Fruit fly (Drosophila melanogaster) whole organism, embryonic: ENCODE measurements around the gene CG5196.

Experiments
- ATbp ChIP-seq: fragments of 200-800 bp; sonication (Bioruptor generic); optimal IDR thresholded peaks from 2 replicates; lab custom pipeline; 2017; ENCODE audit warnings: missing biosample characterization, mild to moderate bottlenecking, missing genetic modification characterization, missing genetic modification reagents
- Atf-2 ChIP-seq: fragments of 200-800 bp; sonication (Bioruptor generic); optimal IDR thresholded peaks from 2 replicates; lab custom pipeline; 2016; ENCODE audit warnings: missing biosample characterization, missing genetic modification characterization
- BEAF-32 ChIP-seq: fragments of 200-800 bp; sonication (Bioruptor generic); optimal IDR thresholded peaks from 3 replicates; lab custom pipeline; 2017; ENCODE audit warnings: missing biosample characterization, missing genetic modification characterization, mild to moderate bottlenecking, moderate library complexity, missing genetic modification reagents
- CG11093 ChIP-seq: fragments of 200-800 bp; sonication (Bioruptor generic); IDR thresholded peaks from 3 replicates; pipeline ENCODE4 v1.3.6; 2022; ENCODE audit warnings: missing biosample characterization, missing genetic modification characterization
- CG11456 ChIP-seq: fragments of 200-800 bp; sonication (Bioruptor generic); IDR thresholded peaks from 3 replicates; pipeline ENCODE4 v1.3.6; 2022; ENCODE audit warnings: missing biosample characterization, missing genetic modification characterization
- CG12391 ChIP-seq: fragments of 200-800 bp; sonication (Bioruptor generic); optimal IDR thresholded peaks from 3 replicates; lab custom pipeline; 2018; ENCODE audit warnings: missing biosample characterization, mild to moderate bottlenecking, missing genetic modification characterization, moderate library complexity
- CG18619 ChIP-seq: fragments of 200-800 bp; sonication (Bioruptor generic); optimal IDR thresholded peaks from 3 replicates; lab custom pipeline; 2017; ENCODE audit warnings: missing biosample characterization, mild to moderate bottlenecking, missing genetic modification characterization
- CG2116 ChIP-seq: fragments of 200-800 bp; sonication (Bioruptor generic); optimal IDR thresholded peaks from 3 replicates; lab custom pipeline; 2018; ENCODE audit warnings: missing biosample characterization, mild to moderate bottlenecking, missing genetic modification characterization
- CG2889 ChIP-seq: fragments of 200-800 bp; sonication (Bioruptor generic); IDR thresholded peaks from 3 replicates; pipeline ENCODE4 v1.3.6; 2022; ENCODE audit warnings: missing biosample characterization, missing genetic modification characterization
- CG30403 ChIP-seq: fragments of 200-800 bp; sonication (Bioruptor generic); optimal IDR thresholded peaks from 3 replicates; lab custom pipeline; 2016; ENCODE audit warnings: missing biosample characterization, missing genetic modification characterization
- CG32767 ChIP-seq: fragments of 200-800 bp; sonication (Bioruptor generic); IDR thresholded peaks from 2 replicates; pipeline ENCODE4 v1.3.6; 2022; ENCODE audit warnings: missing biosample characterization, missing genetic modification characterization
- CG34376 ChIP-seq: fragments of 200-800 bp; sonication (Bioruptor generic); optimal IDR thresholded peaks from 2 replicates; lab custom pipeline; 2018; ENCODE audit warnings: missing biosample characterization, mild to moderate bottlenecking, missing genetic modification characterization
- CG3847 ChIP-seq: fragments of 200-800 bp; sonication (Bioruptor generic); IDR thresholded peaks from 2 replicates; pipeline ENCODE4 v1.3.6; 2022; ENCODE audit warnings: missing biosample characterization, missing genetic modification characterization
- CG4328 ChIP-seq: fragments of 200-800 bp; sonication (Bioruptor generic); optimal IDR thresholded peaks from 3 replicates; lab custom pipeline; 2017; ENCODE audit warnings: missing biosample characterization, missing genetic modification reagents, missing genetic modification characterization
- CG4730 ChIP-seq: fragments of 200-800 bp; sonication (Bioruptor generic); IDR thresholded peaks from 2 replicates; pipeline ENCODE4 v1.3.6; 2022; ENCODE audit warnings: missing biosample characterization, missing genetic modification characterization
- CG6791 ChIP-seq: fragments of 200-800 bp; sonication (Bioruptor generic); IDR thresholded peaks from 3 replicates; pipeline ENCODE4 v1.3.6; 2022; ENCODE audit warnings: missing biosample characterization, missing genetic modification characterization; ENCODE audit not compliant: partially characterized antibody
- CG7928 ChIP-seq: fragments of 200-800 bp; sonication (Bioruptor generic); optimal IDR thresholded peaks from 2 replicates; lab custom pipeline; 2017; ENCODE audit warnings: missing biosample characterization, mild to moderate bottlenecking, missing genetic modification characterization
- CG8281 ChIP-seq: fragments of 200-800 bp; sonication (Bioruptor generic); optimal IDR thresholded peaks from 2 replicates; lab custom pipeline; 2018; ENCODE audit warnings: missing biosample characterization, mild to moderate bottlenecking, missing genetic modification characterization, moderate library complexity
- CG8924 ChIP-seq: fragments of 200-800 bp; optimal IDR thresholded peaks from 3 replicates; lab custom pipeline; 2019; ENCODE audit warnings: missing biosample characterization, mild to moderate bottlenecking, missing genetic modification characterization, moderate library complexity
- CG9797 ChIP-seq: fragments of 200-800 bp; sonication (Bioruptor generic); optimal IDR thresholded peaks from 3 replicates; lab custom pipeline; 2018; ENCODE audit warnings: missing biosample characterization, mild to moderate bottlenecking, missing genetic modification characterization
- D19B ChIP-seq: fragments of 200-800 bp; sonication (Bioruptor generic); optimal IDR thresholded peaks from 2 replicates; lab custom pipeline; 2017; ENCODE audit warnings: missing biosample characterization, mild to moderate bottlenecking, missing genetic modification characterization
- Dp ChIP-seq: fragments of 200-800 bp; sonication (Bioruptor generic); optimal IDR thresholded peaks from 2 replicates; lab custom pipeline; 2018; ENCODE audit warnings: missing biosample characterization, mild to moderate bottlenecking, missing genetic modification characterization, moderate library complexity
- Dref ChIP-seq: fragments of 200-800 bp; sonication (Bioruptor generic); IDR thresholded peaks from 2 replicates; pipeline ENCODE4 v1.3.6; 2022; ENCODE audit warnings: missing biosample characterization, missing genetic modification characterization
- E2f2 ChIP-seq: fragments of 200-800 bp; sonication (Bioruptor generic); IDR thresholded peaks from 2 replicates; pipeline ENCODE4 v1.3.6; 2022; ENCODE audit warnings: missing biosample characterization, missing genetic modification characterization
- Ets65A ChIP-seq: fragments of 200-800 bp; sonication (Bioruptor generic); peaks from one replicate; lab custom pipeline; 2016; ENCODE audit warnings: missing biosample characterization, missing genetic modification characterization
- Hr51 ChIP-seq, 2 experiments: fragments of 200-800 bp; sonication (Bioruptor generic); optimal IDR thresholded peaks; 2 replicates in 1 of 2; 3 replicates in 1 of 2; lab custom pipeline; 2016 to 2018; ENCODE audit warnings: missing biosample characterization in 2 of 2, missing genetic modification characterization in 2 of 2, mild to moderate bottlenecking in 1 of 2, moderate library complexity in 1 of 2
- Hr78 ChIP-seq, 2 experiments: fragments of 200-800 bp in 1 of 2; fragments of >200 bp in 1 of 2; sonication (Bioruptor generic) in 1 of 2; optimal IDR thresholded peaks; 2 replicates each; lab custom pipeline; 2017 to 2019; ENCODE audit warnings: missing biosample characterization in 2 of 2, missing genetic modification characterization in 2 of 2, mild to moderate bottlenecking in 1 of 2, moderate library complexity in 1 of 2
- MBD-R2 ChIP-seq: fragments of 200-800 bp; sonication (Bioruptor generic); IDR thresholded peaks from 2 replicates; pipeline ENCODE4 v1.3.6; 2022; ENCODE audit warnings: missing biosample characterization, missing genetic modification characterization
- Max ChIP-seq: fragments of 200-800 bp; sonication (Bioruptor generic); optimal IDR thresholded peaks from 2 replicates; lab custom pipeline; 2016; ENCODE audit warnings: missing biosample characterization, mild to moderate bottlenecking, missing genetic modification characterization
- Med ChIP-seq: fragments of 200-800 bp; sonication (Bioruptor generic); peaks from one replicate; lab custom pipeline; 2016; ENCODE audit warnings: missing biosample characterization, missing genetic modification characterization, mild to moderate bottlenecking, inconsistent platforms, moderate library complexity
- Myb ChIP-seq: fragments of 200-800 bp; sonication (Bioruptor generic); optimal IDR thresholded peaks from 2 replicates; lab custom pipeline; 2016; ENCODE audit warnings: missing biosample characterization, missing genetic modification characterization
- NC2β ChIP-seq: fragments of 200-800 bp; sonication (Bioruptor generic); optimal IDR thresholded peaks from 2 replicates; lab custom pipeline; 2016; ENCODE audit warnings: missing biosample characterization, missing genetic modification characterization
- Rfx ChIP-seq: fragments of 200-800 bp; sonication (Bioruptor generic); IDR thresholded peaks from 2 replicates; pipeline ENCODE4 v1.3.6; 2022; ENCODE audit warnings: missing biosample characterization, missing genetic modification characterization
- YL-1 ChIP-seq: fragments of 200-800 bp; sonication (Bioruptor generic); optimal IDR thresholded peaks from 3 replicates; lab custom pipeline; 2017; ENCODE audit warnings: missing biosample characterization, mild to moderate bottlenecking, missing genetic modification characterization
- bab2 ChIP-seq: fragments of 200-800 bp; sonication (Bioruptor generic); optimal IDR thresholded peaks from 2 replicates; lab custom pipeline; 2016; ENCODE audit warnings: missing biosample characterization, missing genetic modification characterization
- chinmo ChIP-seq: fragments of 200-800 bp; sonication (Bioruptor generic); IDR thresholded peaks from 4 replicates; pipeline ENCODE4 v1.3.6; 2022; ENCODE audit warnings: missing biosample characterization, missing genetic modification characterization; ENCODE audit not compliant: partially characterized antibody
- ci ChIP-seq: fragments of 200-800 bp; sonication (Bioruptor generic); IDR thresholded peaks from 3 replicates; pipeline ENCODE4 v1.3.6; 2022; ENCODE audit warnings: missing biosample characterization, missing genetic modification characterization
- ewg ChIP-seq: fragments of 200-800 bp; sonication (Bioruptor generic); optimal IDR thresholded peaks from 3 replicates; lab custom pipeline; 2017; ENCODE audit warnings: mild to moderate bottlenecking, missing biosample characterization, missing genetic modification reagents, missing genetic modification characterization
- eyg ChIP-seq: fragments of 200-800 bp; sonication (Bioruptor generic); optimal IDR thresholded peaks from 3 replicates; lab custom pipeline; 2016; ENCODE audit warnings: missing biosample characterization, missing genetic modification characterization
- fu2 ChIP-seq: fragments of 200-800 bp; sonication (Bioruptor generic); optimal IDR thresholded peaks from 2 replicates; lab custom pipeline; 2016; ENCODE audit warnings: missing biosample characterization, missing genetic modification characterization
- knrl ChIP-seq: fragments of 200-800 bp; sonication (Bioruptor generic); IDR thresholded peaks from 3 replicates; pipeline ENCODE4 v1.3.6; 2022; ENCODE audit warnings: missing biosample characterization, missing genetic modification characterization; ENCODE audit not compliant: partially characterized antibody
- mirr ChIP-seq: fragments of 200-800 bp; sonication (Bioruptor generic); optimal IDR thresholded peaks from 3 replicates; lab custom pipeline; 2018; ENCODE audit warnings: missing biosample characterization, mild to moderate bottlenecking, missing genetic modification characterization
- onecut ChIP-seq: fragments of 200-800 bp; sonication (Bioruptor generic); IDR thresholded peaks from 2 replicates; pipeline ENCODE4 v1.3.6; 2022; ENCODE audit warnings: missing biosample characterization, missing genetic modification characterization
- pum ChIP-seq: fragments of 200-800 bp; sonication (Bioruptor generic); optimal IDR thresholded peaks from 2 replicates; lab custom pipeline; 2016; ENCODE audit warnings: missing biosample characterization, missing genetic modification characterization
- pzg ChIP-seq: fragments of 200-800 bp; sonication (Bioruptor generic); optimal IDR thresholded peaks from 3 replicates; lab custom pipeline; 2018; ENCODE audit warnings: missing biosample characterization, mild to moderate bottlenecking, missing genetic modification characterization, moderate library complexity
- sr ChIP-seq: fragments of 200-800 bp; sonication (Bioruptor generic); IDR thresholded peaks from 3 replicates; pipeline ENCODE4 v1.3.6; 2022; ENCODE audit warnings: missing biosample characterization, missing genetic modification characterization
- stwl ChIP-seq: fragments of 200-800 bp; sonication (Bioruptor generic); optimal IDR thresholded peaks from 3 replicates; lab custom pipeline; 2018; ENCODE audit warnings: missing biosample characterization, mild to moderate bottlenecking, missing genetic modification characterization, moderate library complexity
- tll ChIP-seq, 2 experiments: fragments of 200-800 bp in 1 of 2; fragments of >200 bp in 1 of 2; sonication (Bioruptor generic) in 1 of 2; optimal IDR thresholded peaks; 2 replicates each; lab custom pipeline; 2017 to 2019; ENCODE audit warnings: missing biosample characterization in 2 of 2, missing genetic modification characterization in 2 of 2, mild to moderate bottlenecking in 1 of 2, moderate library complexity in 1 of 2

Gene CG5196

dm6 chr3R:12422379-12422975 is 14.4 kb downstream of the CG5196 start, which contains the start of the genes Scgbeta and CG17202 (continued):
- TF ChIP-seq YL-1 (GFP tag; lab: Kevin White, UChicago) (peak; percentile 59), pzg (GFP tag; lab: Kevin White, UChicago) (peak; percentile 78), E2f2 (peak; percentile 72), tll (GFP tag; optimal IDR thresholded peaks at IDR 0.05; lab: Kevin White, UChicago) (peak in 1 of 2 experiments; percentile 44), MBD-R2 (GFP tag; lab: Robert Waterston, UW) (peak; percentile 95), fu2 (GFP tag; lab: Kevin White, UChicago) (peak; percentile 38), Dp (peak; percentile 66), CG9797 (peak; percentile 79), CG12391 (tag; lab: Kevin White, UChicago) (peak; percentile 60), chinmo (GFP tag; lab: Robert Waterston, UW) (no peak), ewg (peak; percentile 92), Max (GFP tag; lab: Kevin White, UChicago) (peak; percentile 23), CG3847 (GFP tag; lab: Robert Waterston, UW) (peak; percentile 39; the same call in 1 of the 2 replicates), ATbp (GFP tag; lab: Kevin White, UChicago) (no peak), CG30403 (GFP tag; lab: Kevin White, UChicago) (peak; percentile 37), ci (0 out of 3 replicates have a peak, but pooled peaks have one; percentile 29), CG34376 (GFP tag; lab: Kevin White, UChicago) (peak; percentile 40), CG8281 (tag; lab: Kevin White, UChicago) (no peak), stwl (tag; lab: Kevin White, UChicago) (peak; percentile 41), CG11456 (GFP tag; lab: Robert Waterston, UW) (peak; percentile 38; the same call in 1 of the 3 replicates), CG2889 (GFP tag; lab: Robert Waterston, UW) (no peak), Hr78 (GFP tag; optimal IDR thresholded peaks at IDR 0.05; lab: Kevin White, UChicago) (no peak), mirr (no peak), knrl (GFP tag; lab: Robert Waterston, UW) (peak; percentile 49; the same call in 1 of the 3 replicates), pum (GFP tag; lab: Kevin White, UChicago) (no peak), Hr51 (GFP tag; optimal IDR thresholded peaks at IDR 0.05; lab: Kevin White, UChicago) (no peak), NC2β (GFP tag; lab: Kevin White, UChicago) (no peak), BEAF-32 (peak; percentile 37), onecut (GFP tag; lab: Robert Waterston, UW) (peak; percentile 29), CG11093 (GFP tag; lab: Robert Waterston, UW) (no peak), CG4730 (GFP tag; lab: Robert Waterston, UW) (no peak), bab2 (GFP tag; lab: Kevin White, UChicago) (peak; percentile 7), CG2116 (GFP tag; lab: Kevin White, UChicago) (peak; percentile 7), CG32767 (GFP tag; lab: Robert Waterston, UW) (0 out of 2 replicates have a peak, but pooled peaks have one; percentile 12), CG7928 (peak; percentile 96), Dref (GFP tag; lab: Robert Waterston, UW) (peak; percentile 45; the same call in 1 of the 2 replicates), CG18619 (GFP tag; lab: Kevin White, UChicago) (peak; percentile 20), Myb (GFP tag; lab: Kevin White, UChicago) (peak; percentile 85)

dm6 chr3R:12423997-12424396 is 15.9 kb downstream of the CG5196 start:
- peak; percentile 30 for TF ChIP-seq Med
- TF ChIP-seq CG4328 (GFP tag; lab: Kevin White, UChicago): no peak
- no peak for TF ChIP-seq eyg (GFP tag; lab: Kevin White, UChicago)
- TF ChIP-seq Hr78 (GFP tag; optimal IDR thresholded peaks at IDR 0.05; lab: Kevin White, UChicago): no peak
- TF ChIP-seq D19B (GFP tag; lab: Kevin White, UChicago): no peak
- TF ChIP-seq Rfx (GFP tag; lab: Robert Waterston, UW): no peak
- TF ChIP-seq sr: peak; percentile 8; the same call in 1 of the 3 replicates
- TF ChIP-seq CG8924 (tag; lab: Kevin White, UChicago): no peak
- TF ChIP-seq Ets65A: peak; percentile 44
- no peak for TF ChIP-seq Atf-2 (GFP tag; lab: Kevin White, UChicago)
- 0 out of 3 replicates have a peak, but pooled peaks have one; percentile 34 for TF ChIP-seq CG6791 (GFP tag; lab: Robert Waterston, UW)
- TF ChIP-seq, all 482 proteins: peak for 4
